Fruit fly (Drosophila melanogaster): ENCODE measurements around the gene Mesh1.

Gene Mesh1

dm6 chr3R:29157418-29158398 lies 44.6 kb downstream of the Mesh1 start, which contains the start of gene rdog (continued):
- TF ChIP-seq fd64A (GFP tag; optimal IDR thresholded peaks at IDR 0.05) (no peak), CG13624 (GFP tag; optimal IDR thresholded peaks at IDR 0.05) (peak; percentile 85), seq (GFP tag; IDR thresholded peaks at IDR 0.05) (peak; percentile 45), eve (GFP tag; optimal IDR thresholded peaks at IDR 0.05) (no peak), CG3281 (GFP tag; optimal IDR thresholded peaks at IDR 0.05) (peak; percentile 84), Gug (GFP tag; IDR thresholded peaks at IDR 0.05) (peak; percentile 32; the same call in 3 of the 4 replicates), Hsf (GFP tag; optimal IDR thresholded peaks at IDR 0.05) (peak; percentile 82), HLH3B (GFP tag; IDR thresholded peaks at IDR 0.05) (peak; percentile 53), Chrac-16 (GFP tag; optimal IDR thresholded peaks at IDR 0.05) (peak; percentile 84), CG5180 (GFP tag; optimal IDR thresholded peaks at IDR 0.05) (peak; percentile 57), pan (optimal IDR thresholded peaks at IDR 0.05) (peak in 1 of 2 experiments; percentile 85), pan (GFP tag; optimal IDR thresholded peaks at IDR 0.05 in 1 of 2, IDR thresholded peaks at IDR 0.05 in 1 of 2) (peak; percentile 47 to 81), CG42726 (GFP tag; IDR thresholded peaks at IDR 0.05; ENCODE audit: partially characterized antibody) (no peak), CG15479 (GFP tag; optimal IDR thresholded peaks at IDR 0.05) (peak; percentile 13), zen (tag; optimal IDR thresholded peaks at IDR 0.05) (peak; percentile 77), Ravus (GFP tag; IDR thresholded peaks at IDR 0.05) (no peak), Atf-2 (GFP tag; optimal IDR thresholded peaks at IDR 0.05) (peak; percentile 85), nerfin-2 (GFP tag; IDR thresholded peaks at IDR 0.05; ENCODE audit: partially characterized antibody) (no peak), CG34224 (GFP tag; IDR thresholded peaks at IDR 0.05; ENCODE audit: partially characterized antibody) (peak; percentile 42; the same call in 1 of the 3 replicates), lola (GFP tag; optimal IDR thresholded peaks at IDR 0.05) (peak in 1 of 3 experiments; percentile 81), CG33213 (GFP tag; optimal IDR thresholded peaks at IDR 0.05) (peak; percentile 72), br (optimal IDR thresholded peaks at IDR 0.05) (no peak), CG8359 (GFP tag; optimal IDR thresholded peaks at IDR 0.05; ENCODE audit: borderline replicate concordance) (peak; percentile 28), Nf-YC (tag; optimal IDR thresholded peaks at IDR 0.05) (peak; percentile 71), ci (GFP tag; IDR thresholded peaks at IDR 0.05) (0 out of 3 replicates have a peak, but pooled peaks have one; percentile 6), Neu2 (GFP tag; optimal IDR thresholded peaks at IDR 0.05; ENCODE audit: borderline replicate concordance) (peak; percentile 2), ham (GFP tag; IDR thresholded peaks at IDR 0.05) (no peak), CG3838 (GFP tag; optimal IDR thresholded peaks at IDR 0.05) (peak; percentile 56), Dad (GFP tag; optimal IDR thresholded peaks at IDR 0.05) (peak; percentile 41), E2f2 (GFP tag; IDR thresholded peaks at IDR 0.05) (peak; percentile 43; the same call in 1 of the 2 replicates), CG13296 (GFP tag; optimal IDR thresholded peaks at IDR 0.05) (peak; percentile 76), dmrt99B (tag; optimal IDR thresholded peaks at IDR 0.05) (peak; percentile 76), CG2889 (GFP tag; IDR thresholded peaks at IDR 0.05) (no peak), fu2 (GFP tag; optimal IDR thresholded peaks at IDR 0.05) (peak; percentile 65), CG1602 (GFP tag; optimal IDR thresholded peaks at IDR 0.05) (peak; percentile 82), CG6654 (GFP tag; optimal IDR thresholded peaks at IDR 0.05) (peak; percentile 36), CG7963 (GFP tag; IDR thresholded peaks at IDR 0.05; ENCODE audit: partially characterized antibody) (no peak), nom (GFP tag; optimal IDR thresholded peaks at IDR 0.05) (peak; percentile 72), tx (GFP tag; optimal IDR thresholded peaks at IDR 0.05) (peak; percentile 64), gro (GFP tag; optimal IDR thresholded peaks at IDR 0.05) (peak; percentile 90), bsh (GFP tag; optimal IDR thresholded peaks at IDR 0.05) (peak; percentile 35 to 77), CG10147 (GFP tag; optimal IDR thresholded peaks at IDR 0.05) (peak; percentile 80), CG8478 (optimal IDR thresholded peaks at IDR 0.05) (no peak), dan (GFP tag; IDR thresholded peaks at IDR 0.05) (no peak), CG12104 (GFP tag; optimal IDR thresholded peaks at IDR 0.05) (peak; percentile 78), CG1647 (GFP tag; optimal IDR thresholded peaks at IDR 0.05) (peak; percentile 47), CG8290 (GFP tag; optimal IDR thresholded peaks at IDR 0.05) (peak; percentile 71), CG8290 (tag; optimal IDR thresholded peaks at IDR 0.05) (peak in 1 of 2 experiments; percentile 84)
